Worm (Caenorhabditis elegans) whole organism, early embryonic: ENCODE measurements around the gene Y6E2A.10.

Experiments
- hmbx-1 ChIP-seq: sonication (generic microtip); optimal IDR thresholded peaks from 2 replicates; lab custom pipeline; 2016; ENCODE audit warnings: mild to moderate bottlenecking, missing genetic modification characterization, missing compliant biosample characterization
- pes-1 ChIP-seq: fragments of 200-800 bp; sonication (Bioruptor generic); IDR thresholded peaks from 2 replicates; pipeline ENCODE4 v1.3.6; 2022; ENCODE audit warnings: missing genetic modification reagents, missing genetic modification characterization, missing compliant biosample characterization
- tbx-37 ChIP-seq: fragments of 200-800 bp; sonication (Bioruptor generic); conservative IDR thresholded peaks from 2 replicates; pipeline ENCODE4 v1.3.6; 2022; ENCODE audit warnings: missing genetic modification reagents, missing genetic modification characterization, missing compliant biosample characterization

- TF ChIP-seq tbx-37 (GFP tag; lab: Robert Waterston, UW) (no peak), hmbx-1 (tag; lab: Kevin White, UChicago) (no peak), pes-1 (GFP tag; lab: Robert Waterston, UW) (no peak)
These were observed 11.8 kb downstream of the Y6E2A.10 start, which contains the start of gene Y6E2A.5 for ce11 chrV:15718562-15718961.
